Worm (Caenorhabditis elegans) whole organism, L3 larva: ENCODE measurements around the gene rpl-11.2.

Source experiments
- ZK546.5 ChIP-seq: sonication (generic microtip); optimal IDR thresholded peaks from 2 replicates; lab custom pipeline; 2017; ENCODE audit warnings: missing biosample characterization, missing genetic modification characterization
- aly-2 ChIP-seq: fragments of 150-350 bp; optimal IDR thresholded peaks from 2 replicates; lab custom pipeline; 2014; ENCODE audit warnings: missing biosample characterization, missing genetic modification characterization
- ama-1 ChIP-seq: fragments of 150-350 bp; optimal IDR thresholded peaks from 2 replicates; lab custom pipeline; 2018
- ceh-16 ChIP-seq: sonication (generic microtip); optimal IDR thresholded peaks from 2 replicates; lab custom pipeline; 2017; ENCODE audit warnings: missing biosample characterization, missing genetic modification characterization
- ceh-82 ChIP-seq: fragments of 150-350 bp; optimal IDR thresholded peaks from 2 replicates; lab custom pipeline; 2014; ENCODE audit warnings: missing biosample characterization, missing genetic modification characterization
- ceh-9 ChIP-seq: sonication (generic microtip); optimal IDR thresholded peaks from 2 replicates; lab custom pipeline; 2018; ENCODE audit warnings: missing biosample characterization, missing genetic modification characterization
- daf-12 ChIP-seq: fragments of 150-350 bp; optimal IDR thresholded peaks from 2 replicates; lab custom pipeline; 2014; ENCODE audit warnings: missing biosample characterization, missing genetic modification reagents, missing genetic modification characterization
- egl-27 ChIP-seq: sonication (generic microtip); optimal IDR thresholded peaks from 4 replicates; lab custom pipeline; 2017; ENCODE audit warnings: missing biosample characterization, missing genetic modification reagents, missing genetic modification characterization
- egl-5 ChIP-seq: fragments of 150-350 bp; optimal IDR thresholded peaks from 2 replicates; lab custom pipeline; 2017; ENCODE audit warnings: missing biosample characterization, missing genetic modification reagents, missing genetic modification characterization, inconsistent platforms
- elt-1 ChIP-seq: fragments of 150-350 bp; optimal IDR thresholded peaks from 2 replicates; lab custom pipeline; 2014; ENCODE audit warnings: missing biosample characterization, missing genetic modification characterization
- elt-2 ChIP-seq: sonication (generic microtip); optimal IDR thresholded peaks from 2 replicates; lab custom pipeline; 2016; ENCODE audit warnings: missing genetic modification reagents, mild to moderate bottlenecking, missing genetic modification characterization, missing compliant biosample characterization
- elt-3 ChIP-seq, 3 experiments: fragments of 150-350 bp in 1 of 3; sonication (generic microtip) in 2 of 3; optimal IDR thresholded peaks; 2 replicates in 2 of 3; 4 replicates in 1 of 3; lab custom pipeline; 2014 to 2017; ENCODE audit warnings: missing biosample characterization in 3 of 3, missing genetic modification characterization in 3 of 3
- eor-1 ChIP-seq, 2 experiments: fragments of 150-350 bp; optimal IDR thresholded peaks; 2 replicates each; lab custom pipeline; 2014 to 2018; ENCODE audit warnings: missing biosample characterization in 2 of 2, missing genetic modification characterization in 2 of 2
- fkh-10 ChIP-seq: sonication (generic microtip); optimal IDR thresholded peaks from 2 replicates; lab custom pipeline; 2017; ENCODE audit warnings: missing biosample characterization, missing genetic modification reagents, missing genetic modification characterization
- fkh-2 ChIP-seq: fragments of 150-350 bp; optimal IDR thresholded peaks from 2 replicates; lab custom pipeline; 2014; ENCODE audit warnings: missing biosample characterization, missing genetic modification reagents, missing genetic modification characterization
- jun-1 ChIP-seq: fragments of 150-350 bp; optimal IDR thresholded peaks from 2 replicates; lab custom pipeline; 2014; ENCODE audit warnings: missing biosample characterization, missing genetic modification reagents, missing genetic modification characterization
- lin-15B ChIP-seq: fragments of 150-350 bp; optimal IDR thresholded peaks from 2 replicates; lab custom pipeline; 2014; ENCODE audit warnings: missing biosample characterization, missing genetic modification characterization
- lin-39 ChIP-seq: fragments of 150-350 bp; optimal IDR thresholded peaks from 2 replicates; lab custom pipeline; 2018; ENCODE audit warnings: missing biosample characterization, missing genetic modification reagents, missing genetic modification characterization
- lsy-12 ChIP-seq: sonication (generic microtip); optimal IDR thresholded peaks from 2 replicates; lab custom pipeline; 2016; ENCODE audit warnings: mild to moderate bottlenecking, missing genetic modification characterization, missing compliant biosample characterization
- mdl-1 ChIP-seq: fragments of 150-350 bp; optimal IDR thresholded peaks from 2 replicates; lab custom pipeline; 2014; ENCODE audit warnings: missing biosample characterization, missing genetic modification characterization
- nfya-1 ChIP-seq: sonication (generic microtip); optimal IDR thresholded peaks from 2 replicates; lab custom pipeline; 2017; ENCODE audit warnings: missing genetic modification characterization, mild to moderate bottlenecking, missing compliant biosample characterization, antibody characterized with exemption, moderate library complexity; ENCODE audit not compliant: insufficient read depth
- nhr-11 ChIP-seq: fragments of 150-350 bp; optimal IDR thresholded peaks from 2 replicates; lab custom pipeline; 2014; ENCODE audit warnings: missing biosample characterization, missing genetic modification characterization
- nhr-12 ChIP-seq: fragments of 150-350 bp; optimal IDR thresholded peaks from 2 replicates; lab custom pipeline; 2014; ENCODE audit warnings: missing biosample characterization, missing genetic modification characterization
- nhr-23 ChIP-seq: fragments of 150-350 bp; optimal IDR thresholded peaks from 2 replicates; lab custom pipeline; 2014; ENCODE audit warnings: missing biosample characterization, missing genetic modification reagents, missing genetic modification characterization
- nhr-237 ChIP-seq: fragments of 150-350 bp; optimal IDR thresholded peaks from 2 replicates; lab custom pipeline; 2014; ENCODE audit warnings: missing biosample characterization, missing genetic modification characterization
- nhr-25 ChIP-seq: sonication (generic microtip); optimal IDR thresholded peaks from 2 replicates; lab custom pipeline; 2017; ENCODE audit warnings: missing biosample characterization, missing genetic modification characterization
- nhr-28 ChIP-seq: fragments of 150-350 bp; optimal IDR thresholded peaks from 2 replicates; lab custom pipeline; 2014; ENCODE audit warnings: missing biosample characterization, missing genetic modification characterization
- nhr-67 ChIP-seq: fragments of 150-350 bp; optimal IDR thresholded peaks from 2 replicates; lab custom pipeline; 2014; ENCODE audit warnings: missing biosample characterization, missing genetic modification characterization
- nhr-76 ChIP-seq: fragments of 150-350 bp; sonication (generic microtip); optimal IDR thresholded peaks from 5 replicates; lab custom pipeline; 2014; ENCODE audit warnings: missing biosample characterization, missing genetic modification characterization
- pha-4 ChIP-seq: fragments of 150-350 bp; optimal IDR thresholded peaks from 2 replicates; lab custom pipeline; 2014; ENCODE audit warnings: missing biosample characterization, missing genetic modification reagents, missing genetic modification characterization
- pqm-1 ChIP-seq: fragments of 150-350 bp; optimal IDR thresholded peaks from 2 replicates; lab custom pipeline; 2017; ENCODE audit warnings: missing biosample characterization, missing genetic modification characterization, inconsistent platforms
- sea-2 ChIP-seq: fragments of 150-350 bp; sonication (generic microtip); optimal IDR thresholded peaks from 4 replicates; lab custom pipeline; 2014; ENCODE audit warnings: missing biosample characterization, missing genetic modification reagents, missing genetic modification characterization
- skn-1 ChIP-seq: fragments of 150-350 bp; optimal IDR thresholded peaks from 2 replicates; lab custom pipeline; 2014; ENCODE audit warnings: missing biosample characterization, missing genetic modification characterization
- snpc-4 ChIP-seq: fragments of 150-350 bp; optimal IDR thresholded peaks from 2 replicates; lab custom pipeline; 2014; ENCODE audit warnings: missing biosample characterization, missing genetic modification characterization
- unc-39 ChIP-seq: sonication (generic microtip); optimal IDR thresholded peaks from 4 replicates; lab custom pipeline; 2017; ENCODE audit warnings: missing biosample characterization, missing genetic modification characterization
- zag-1 ChIP-seq: fragments of 150-350 bp; optimal IDR thresholded peaks from 2 replicates; lab custom pipeline; 2014; ENCODE audit warnings: missing biosample characterization, missing genetic modification characterization
- ztf-11 ChIP-seq: fragments of 150-350 bp; optimal IDR thresholded peaks from 2 replicates; lab custom pipeline; 2014; ENCODE audit warnings: missing biosample characterization, missing genetic modification characterization
- ztf-4 ChIP-seq: fragments of 150-350 bp; optimal IDR thresholded peaks from 2 replicates; lab custom pipeline; 2014; ENCODE audit warnings: missing biosample characterization, missing genetic modification characterization

Gene rpl-11.2

ce11 chrX:2265069-2265468 lies 22.7 kb upstream of the rpl-11.2 start:
- TF ChIP-seq sea-2 (GFP tag; lab: Kevin White, UChicago) (no peak), fkh-10 (peak; percentile 48)

DNA sequence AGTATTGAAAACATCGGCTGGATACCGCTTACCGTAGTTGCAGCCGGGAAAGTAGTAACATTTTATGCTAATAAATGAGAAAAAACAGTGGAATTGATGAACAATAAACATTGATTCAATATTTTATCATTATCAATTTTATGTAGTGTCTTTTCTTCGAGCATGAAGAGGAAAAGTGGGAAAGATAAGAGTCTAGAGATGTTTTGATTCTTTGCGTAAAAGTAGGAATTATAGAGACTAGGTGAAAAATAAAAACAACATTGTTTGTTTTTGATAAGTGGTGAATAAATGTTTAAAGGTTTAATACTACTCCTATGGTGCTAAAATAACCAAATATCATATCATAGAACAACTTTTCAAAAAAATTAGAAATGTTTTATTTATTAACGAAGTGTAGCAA lies 20.0 kb upstream of the rpl-11.2 start:
- TF ChIP-seq ceh-9 (tag; lab: Kevin White, UChicago), result no peak
- TF ChIP-seq ceh-16 (tag; lab: Kevin White, UChicago), result no peak
- TF ChIP-seq elt-2, result peak; percentile 48
- TF ChIP-seq ZK546.5 (tag; lab: Kevin White, UChicago), result no peak
- TF ChIP-seq nhr-28 (tag; lab: Kevin White, UChicago), result no peak
- TF ChIP-seq egl-5 (tag; lab: Kevin White, UChicago), result no peak
- TF ChIP-seq zag-1 (tag; lab: Kevin White, UChicago), result no peak
- TF ChIP-seq jun-1 (tag; lab: Kevin White, UChicago), result no peak
- TF ChIP-seq daf-12 (tag; lab: Kevin White, UChicago), result no peak
- TF ChIP-seq snpc-4 (tag; lab: Kevin White, UChicago), result no peak
- no peak for TF ChIP-seq skn-1 (tag; lab: Kevin White, UChicago)
- no peak for TF ChIP-seq mdl-1
- no peak for TF ChIP-seq elt-3 (tag; optimal IDR thresholded peaks at IDR 0.05; lab: Kevin White, UChicago)
- no peak for TF ChIP-seq nhr-12
- TF ChIP-seq nhr-237 (tag; lab: Kevin White, UChicago), result no peak
- no peak for TF ChIP-seq lin-15B (tag; lab: Kevin White, UChicago)
- TF ChIP-seq unc-39, result no peak
- no peak for TF ChIP-seq fkh-2
- TF ChIP-seq pha-4, result peak; percentile 57
- TF ChIP-seq nhr-11 (tag; lab: Kevin White, UChicago), result no peak
- no peak for TF ChIP-seq nfya-1 (tag; lab: Kevin White, UChicago)
- TF ChIP-seq elt-1 (tag; lab: Kevin White, UChicago), result no peak
- peak; percentile 49 for TF ChIP-seq pqm-1 (tag; lab: Kevin White, UChicago)

ce11 chrX:2261003-2261402 lies 18.6 kb upstream of the rpl-11.2 start, which contains the start of gene AH9.3:
AH9.3 (minus strand) TSS chrX:2261103.
- no peak for TF ChIP-seq ama-1 (lab: Kevin White, UChicago)
- TF ChIP-seq daf-12 (tag; lab: Kevin White, UChicago), result no peak
- no peak for TF ChIP-seq ztf-11 (tag; lab: Kevin White, UChicago)
- TF ChIP-seq nfya-1 (tag; lab: Kevin White, UChicago), result no peak
- TF ChIP-seq ceh-82 (tag; lab: Kevin White, UChicago), result no peak
- TF ChIP-seq, all 47 proteins: peak for 0

- TF ChIP-seq lsy-12 (tag; lab: Kevin White, UChicago) (no peak), mdl-1 (no peak), nhr-76 (no peak), nhr-23 (tag; lab: Kevin White, UChicago) (no peak), zag-1 (tag; lab: Kevin White, UChicago) (no peak), fkh-10 (no peak), ztf-4 (tag; lab: Kevin White, UChicago) (no peak), lin-39 (tag; lab: Kevin White, UChicago) (no peak), lin-15B (tag; lab: Kevin White, UChicago) (no peak), jun-1 (tag; lab: Kevin White, UChicago) (peak; percentile 48), sea-2 (GFP tag; lab: Kevin White, UChicago) (no peak), nhr-28 (tag; lab: Kevin White, UChicago) (no peak), unc-39 (no peak), fkh-2 (no peak), pqm-1 (tag; lab: Kevin White, UChicago) (peak; percentile 11), ceh-82 (tag; lab: Kevin White, UChicago) (no peak), nhr-25 (no peak), egl-27 (tag; lab: Kevin White, UChicago) (no peak), elt-2 (peak; percentile 10), skn-1 (tag; lab: Kevin White, UChicago) (no peak), eor-1 (tag; optimal IDR thresholded peaks at IDR 0.05; lab: Kevin White, UChicago) (no peak), aly-2 (tag; lab: Kevin White, UChicago) (no peak), nhr-11 (tag; lab: Kevin White, UChicago) (no peak), elt-3 (tag; optimal IDR thresholded peaks at IDR 0.05; lab: Kevin White, UChicago) (no peak), pha-4 (peak; percentile 0), ZK546.5 (tag; lab: Kevin White, UChicago) (no peak), nhr-67 (tag; lab: Kevin White, UChicago) (no peak)
Measured at ce11 chrX:2258404-2258803, 16.0 kb upstream of the rpl-11.2 start.
